Fruit fly (Drosophila melanogaster) S2 (cell line): Measurements from ENCODE around the gene dcma.

Experiments
- CG8478 ChIP-seq: fragments of >200 bp; optimal IDR thresholded peaks from 2 replicates; lab custom pipeline; 2018
- CTCF ChIP-seq, 2 experiments: fragments of >200 bp; optimal IDR thresholded peaks; 2 replicates each; lab custom pipeline; 2018

- no peak for TF ChIP-seq CG8478
- TF ChIP-seq CTCF (optimal IDR thresholded peaks at IDR 0.05; lab: Kevin White, UChicago): no peak
Measured at dm6 chr2L:4682377-4682776, 12.1 kb upstream of the dcma start, which contains the start of gene CG11929.
